Worm (Caenorhabditis elegans) whole organism, L4/young adult: ENCODE results near the gene cogc-6.

Experiments
- W03F9.2 ChIP-seq: fragments of 150-350 bp; optimal IDR thresholded peaks from 2 replicates; lab custom pipeline; 2014; ENCODE audit warnings: missing biosample characterization, missing genetic modification characterization
- dao-5 ChIP-seq: sonication (generic microtip); optimal IDR thresholded peaks from 2 replicates; lab custom pipeline; 2016; ENCODE audit warnings: missing genotype, missing genetic modification characterization, moderate library complexity, missing compliant biosample characterization
- him-1 ChIP-seq: sonication (generic microtip); optimal IDR thresholded peaks from 2 replicates; lab custom pipeline; 2016; ENCODE audit warnings: missing genotype, missing genetic modification reagents, missing genetic modification characterization, missing compliant biosample characterization

DNA sequence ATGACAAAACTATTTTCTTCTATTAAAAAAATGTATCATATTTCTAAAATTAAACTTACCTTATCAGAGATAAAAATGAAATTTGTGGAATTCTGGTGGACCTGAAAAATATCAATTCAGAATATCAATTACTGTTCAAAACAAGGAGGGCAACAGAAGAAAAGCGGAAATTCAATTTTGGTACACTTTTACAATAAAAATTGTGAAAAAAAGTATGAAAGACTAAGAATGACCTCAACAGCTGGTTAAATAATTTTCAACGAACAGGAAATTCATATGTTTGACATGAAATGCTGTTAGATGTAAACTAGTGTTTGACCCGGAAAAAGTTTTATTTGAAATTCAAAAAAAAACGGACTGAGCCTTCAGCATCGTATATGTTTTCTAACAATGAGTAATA lies 7.2 kb downstream of the cogc-6 start, which contains the start of gene K07C11.7:
- TF ChIP-seq dao-5 = no peak
- TF ChIP-seq him-1 = no peak
- TF ChIP-seq W03F9.2 (tag; lab: Kevin White, UChicago) = no peak
